Worm (Caenorhabditis elegans) whole organism, early embryonic: Measurements from ENCODE around the gene Y24D9A.7.

Experiments used
- B0310.2 ChIP-seq: sonication (generic microtip); optimal IDR thresholded peaks from 2 replicates; lab custom pipeline; 2016; ENCODE audit warnings: mild to moderate bottlenecking, missing genetic modification characterization, missing compliant biosample characterization
- F13C5.2 ChIP-seq: sonication (generic microtip); optimal IDR thresholded peaks from 2 replicates; lab custom pipeline; 2017; ENCODE audit warnings: mild to moderate bottlenecking, missing genetic modification characterization, inconsistent platforms, missing compliant biosample characterization
- aly-1 ChIP-seq: sonication (generic microtip); optimal IDR thresholded peaks from 2 replicates; lab custom pipeline; 2016; ENCODE audit warnings: missing genetic modification characterization, missing compliant biosample characterization
- ama-1 ChIP-seq: fragments of 150-350 bp; optimal IDR thresholded peaks from 2 replicates; lab custom pipeline; 2014
- ceh-13 ChIP-seq: fragments of 200-800 bp; sonication (Bioruptor generic); optimal IDR thresholded peaks from 2 replicates; lab custom pipeline; 2018; ENCODE audit warnings: mild to moderate bottlenecking, missing genetic modification characterization, missing compliant biosample characterization
- ceh-36 ChIP-seq: sonication (generic microtip); optimal IDR thresholded peaks from 2 replicates; lab custom pipeline; 2016; ENCODE audit warnings: missing genetic modification characterization, inconsistent platforms, missing compliant biosample characterization
- ets-7 ChIP-seq: sonication (generic microtip); optimal IDR thresholded peaks from 2 replicates; lab custom pipeline; 2016; ENCODE audit warnings: missing genotype, missing genetic modification characterization, missing compliant biosample characterization
- flt-1 ChIP-seq: fragments of 200-800 bp; sonication (Bioruptor generic); IDR thresholded peaks from 2 replicates; pipeline ENCODE4 v1.3.6; 2022; ENCODE audit warnings: missing genetic modification characterization, missing compliant biosample characterization
- hmbx-1 ChIP-seq: sonication (generic microtip); optimal IDR thresholded peaks from 2 replicates; lab custom pipeline; 2016; ENCODE audit warnings: mild to moderate bottlenecking, missing genetic modification characterization, missing compliant biosample characterization
- hmg-4 ChIP-seq: fragments of 200-800 bp; sonication (Bioruptor generic); optimal IDR thresholded peaks from 2 replicates; lab custom pipeline; 2018; ENCODE audit warnings: mild to moderate bottlenecking, missing genetic modification characterization, missing compliant biosample characterization
- hnd-1 ChIP-seq: sonication (generic microtip); optimal IDR thresholded peaks from 2 replicates; lab custom pipeline; 2016; ENCODE audit warnings: missing genetic modification characterization, missing compliant biosample characterization
- pes-1 ChIP-seq: fragments of 200-800 bp; sonication (Bioruptor generic); IDR thresholded peaks from 2 replicates; pipeline ENCODE4 v1.3.6; 2022; ENCODE audit warnings: missing genetic modification reagents, missing genetic modification characterization, missing compliant biosample characterization
- scrt-1 ChIP-seq: fragments of 200-800 bp; sonication (Bioruptor generic); IDR thresholded peaks from 2 replicates; pipeline ENCODE4 v1.3.6; 2022; ENCODE audit warnings: missing genetic modification characterization, missing compliant biosample characterization
- sea-1 ChIP-seq: fragments of 200-800 bp; sonication (Bioruptor generic); conservative IDR thresholded peaks from 2 replicates; pipeline ENCODE4 v1.3.6; 2022; ENCODE audit warnings: missing genetic modification characterization, missing compliant biosample characterization
- tbx-11 ChIP-seq: fragments of 200-800 bp; sonication (Bioruptor generic); IDR thresholded peaks from 2 replicates; pipeline ENCODE4 v1.3.6; 2022; ENCODE audit warnings: missing genetic modification characterization, missing compliant biosample characterization
- tbx-37 ChIP-seq: fragments of 200-800 bp; sonication (Bioruptor generic); conservative IDR thresholded peaks from 2 replicates; pipeline ENCODE4 v1.3.6; 2022; ENCODE audit warnings: missing genetic modification reagents, missing genetic modification characterization, missing compliant biosample characterization
- tra-4 ChIP-seq: sonication (generic microtip); optimal IDR thresholded peaks from 2 replicates; lab custom pipeline; 2017; ENCODE audit warnings: missing genetic modification characterization, missing compliant biosample characterization

The Y24D9A.7 gene

ce11 chrIV:4389427-4389826 lies 15.5 kb downstream of the Y24D9A.7 start:
- 0 out of 2 replicates have a peak, but pooled peaks have one; percentile 9 for TF ChIP-seq sea-1 (GFP tag; lab: Robert Waterston, UW)

ce11 chrIV:4388854-4389253 lies 16.1 kb downstream of the Y24D9A.7 start:
- peak; percentile 2 for TF ChIP-seq ama-1

- TF ChIP-seq tbx-37 (GFP tag; lab: Robert Waterston, UW) (no peak), ama-1 (no peak), F13C5.2 (tag; lab: Kevin White, UChicago) (no peak)
Observed at ce11 chrIV:4386351-4386750, 18.6 kb downstream of the Y24D9A.7 start, which contains the start of gene tald-1. Gene tald-1, plus strand, starts transcription at chrIV:4386651.

ce11 chrIV:4369116-4369515 lies 35.9 kb downstream of the Y24D9A.7 start:
- no peak for TF ChIP-seq scrt-1
- no peak for TF ChIP-seq ets-7 (tag; lab: Kevin White, UChicago)
- TF ChIP-seq hmg-4 (GFP tag; lab: Kevin White, UChicago), result no peak
- no peak for TF ChIP-seq tbx-37 (GFP tag; lab: Robert Waterston, UW)
- no peak for TF ChIP-seq flt-1 (GFP tag; lab: Robert Waterston, UW)
- no peak for TF ChIP-seq sea-1 (GFP tag; lab: Robert Waterston, UW)
- TF ChIP-seq F13C5.2 (tag; lab: Kevin White, UChicago), result no peak
- no peak for TF ChIP-seq ama-1
- TF ChIP-seq hmbx-1, result no peak
- no peak for TF ChIP-seq aly-1 (tag; lab: Kevin White, UChicago)
- TF ChIP-seq ceh-36 (tag; lab: Kevin White, UChicago), result no peak
- TF ChIP-seq ceh-13 (GFP tag; lab: Kevin White, UChicago), result no peak
- no peak for TF ChIP-seq tra-4
- TF ChIP-seq tbx-11 (GFP tag; lab: Robert Waterston, UW), result no peak
- no peak for TF ChIP-seq hnd-1 (tag; lab: Kevin White, UChicago)
- no peak for TF ChIP-seq B0310.2
- TF ChIP-seq pes-1 (GFP tag; lab: Robert Waterston, UW), result no peak

- TF ChIP-seq flt-1 (GFP tag; lab: Robert Waterston, UW) (no peak), ama-1 (no peak), F13C5.2 (tag; lab: Kevin White, UChicago) (no peak)
Observed at ce11 chrIV:4360497-4360896, 44.5 kb downstream of the Y24D9A.7 start, which contains the start of gene F55F10.1. Gene F55F10.1, plus strand, starts transcription at chrIV:4360837.

- no peak for TF ChIP-seq tbx-11 (GFP tag; lab: Robert Waterston, UW)
- TF ChIP-seq tra-4, result no peak
- TF ChIP-seq pes-1 (GFP tag; lab: Robert Waterston, UW), result no peak
- no peak for TF ChIP-seq hmbx-1
- no peak for TF ChIP-seq hnd-1 (tag; lab: Kevin White, UChicago)
- TF ChIP-seq tbx-37 (GFP tag; lab: Robert Waterston, UW), result no peak
- no peak for TF ChIP-seq ceh-13 (GFP tag; lab: Kevin White, UChicago)
- no peak for TF ChIP-seq ets-7 (tag; lab: Kevin White, UChicago)
- TF ChIP-seq F13C5.2 (tag; lab: Kevin White, UChicago), result no peak
- no peak for TF ChIP-seq ceh-36 (tag; lab: Kevin White, UChicago)
- TF ChIP-seq flt-1 (GFP tag; lab: Robert Waterston, UW), result no peak
- no peak for TF ChIP-seq B0310.2
- no peak for TF ChIP-seq scrt-1
- TF ChIP-seq sea-1 (GFP tag; lab: Robert Waterston, UW), result no peak
Observed at ce11 chrIV:4359653-4360052, 45.3 kb downstream of the Y24D9A.7 start, which contains the start of gene F55F10.3. Gene F55F10.3, plus strand, starts transcription at chrIV:4359953.

- no peak for TF ChIP-seq hnd-1 (tag; lab: Kevin White, UChicago)
Observed at ce11 chrIV:4357296-4357695, 47.7 kb downstream of the Y24D9A.7 start, which contains the start of gene sars-2. Gene sars-2, plus strand, starts transcription at chrIV:4357636.

- TF ChIP-seq tra-4, result no peak
- TF ChIP-seq hmbx-1, result no peak
- no peak for TF ChIP-seq B0310.2
- no peak for TF ChIP-seq sea-1 (GFP tag; lab: Robert Waterston, UW)
- no peak for TF ChIP-seq scrt-1
- no peak for TF ChIP-seq flt-1 (GFP tag; lab: Robert Waterston, UW)
- TF ChIP-seq ceh-36 (tag; lab: Kevin White, UChicago), result no peak
- TF ChIP-seq hmg-4 (GFP tag; lab: Kevin White, UChicago), result no peak
- TF ChIP-seq tbx-37 (GFP tag; lab: Robert Waterston, UW), result no peak
- no peak for TF ChIP-seq ama-1
- TF ChIP-seq F13C5.2 (tag; lab: Kevin White, UChicago), result no peak
- TF ChIP-seq aly-1 (tag; lab: Kevin White, UChicago), result no peak
- TF ChIP-seq ceh-13 (GFP tag; lab: Kevin White, UChicago), result no peak
- TF ChIP-seq pes-1 (GFP tag; lab: Robert Waterston, UW), result no peak
Observed at ce11 chrIV:4356879-4357278, 48.1 kb downstream of the Y24D9A.7 start, which contains the start of gene W03B1.9. Gene W03B1.9, minus strand, starts transcription at chrIV:4356979.
